Fruit fly (Drosophila melanogaster) whole organism, pupa: Measurements from ENCODE around the gene S-Lap1.
A peak's percentile ranks its signal among the peaks of the same experiment; 100 is the strongest.

Source experiments
- CG10348 ChIP-seq: fragments of 200-800 bp; sonication (Bioruptor generic); IDR thresholded peaks from 2 replicates; pipeline ENCODE4 v1.3.6; 2022; ENCODE audit warnings: missing biosample characterization, missing genetic modification characterization
- CG12605 ChIP-seq: fragments of 200-800 bp; sonication (Bioruptor generic); IDR thresholded peaks from 2 replicates; pipeline ENCODE4 v1.3.6; 2022; ENCODE audit warnings: missing biosample characterization, missing genetic modification characterization
- CG13204 ChIP-seq: fragments of 200-800 bp; sonication (Bioruptor generic); optimal IDR thresholded peaks from 2 replicates; lab custom pipeline; 2018; ENCODE audit warnings: missing biosample characterization, mild to moderate bottlenecking, missing genetic modification characterization, moderate library complexity
- CG14655 ChIP-seq: fragments of 200-800 bp; sonication (Bioruptor generic); optimal IDR thresholded peaks from 3 replicates; lab custom pipeline; 2017; ENCODE audit warnings: mild to moderate bottlenecking, missing biosample characterization, missing genetic modification reagents, missing genetic modification characterization
- CG15710 ChIP-seq: fragments of 200-800 bp; sonication (Bioruptor generic); optimal IDR thresholded peaks from 2 replicates; lab custom pipeline; 2018; ENCODE audit warnings: missing biosample characterization, mild to moderate bottlenecking, missing genetic modification characterization, moderate library complexity
- CG17806 ChIP-seq: fragments of 200-800 bp; sonication (Bioruptor generic); optimal IDR thresholded peaks from 2 replicates; lab custom pipeline; 2018; ENCODE audit warnings: missing biosample characterization, mild to moderate bottlenecking, missing genetic modification characterization, moderate library complexity
- CG32121 ChIP-seq: fragments of 200-800 bp; sonication (Bioruptor generic); IDR thresholded peaks from 2 replicates; pipeline ENCODE4 v1.3.6; 2022; ENCODE audit warnings: missing biosample characterization, missing genetic modification characterization
- CG34367 ChIP-seq: fragments of 200-800 bp; sonication (Bioruptor generic); optimal IDR thresholded peaks from 2 replicates; lab custom pipeline; 2018; ENCODE audit warnings: missing biosample characterization, mild to moderate bottlenecking, missing genetic modification characterization
- CG4496 ChIP-seq: fragments of 200-800 bp; sonication (Bioruptor generic); IDR thresholded peaks from 3 replicates; pipeline ENCODE4 v1.3.6; 2022; ENCODE audit warnings: missing biosample characterization, missing genetic modification characterization
- CG8159 ChIP-seq: fragments of 200-800 bp; sonication (Bioruptor generic); optimal IDR thresholded peaks from 3 replicates; lab custom pipeline; 2018; ENCODE audit warnings: missing biosample characterization, mild to moderate bottlenecking, missing genetic modification characterization, moderate library complexity
- CG8301 ChIP-seq: fragments of 200-800 bp; sonication (Bioruptor generic); optimal IDR thresholded peaks from 2 replicates; lab custom pipeline; 2018; ENCODE audit warnings: missing biosample characterization, mild to moderate bottlenecking, missing genetic modification characterization
- CG9948 ChIP-seq: fragments of 200-800 bp; sonication (Bioruptor generic); optimal IDR thresholded peaks from 2 replicates; lab custom pipeline; 2018; ENCODE audit warnings: missing biosample characterization, mild to moderate bottlenecking, missing genetic modification characterization, moderate library complexity
- D1 ChIP-seq: fragments of 200-800 bp; sonication (Bioruptor generic); optimal IDR thresholded peaks from 2 replicates; lab custom pipeline; 2018; ENCODE audit warnings: missing biosample characterization, mild to moderate bottlenecking, missing genetic modification characterization, moderate library complexity
- EcR ChIP-seq: fragments of 200-800 bp; sonication (Bioruptor generic); optimal IDR thresholded peaks from 3 replicates; lab custom pipeline; 2019; ENCODE audit warnings: missing biosample characterization, missing genetic modification characterization, mild to moderate bottlenecking, moderate library complexity, missing genetic modification reagents
- Ets98B ChIP-seq: fragments of 200-800 bp; sonication (Bioruptor generic); IDR thresholded peaks from 2 replicates; pipeline ENCODE4 v1.3.6; 2022; ENCODE audit warnings: missing biosample characterization, missing genetic modification characterization
- Pif1A ChIP-seq: fragments of 200-800 bp; sonication (Bioruptor generic); optimal IDR thresholded peaks from 3 replicates; lab custom pipeline; 2016; ENCODE audit warnings: missing biosample characterization, missing genetic modification characterization
- Pif1B ChIP-seq: fragments of 200-800 bp; sonication (Bioruptor generic); optimal IDR thresholded peaks from 3 replicates; lab custom pipeline; 2016; ENCODE audit warnings: missing biosample characterization, missing genetic modification characterization
- Snoo ChIP-seq: fragments of 200-800 bp; sonication (Bioruptor generic); optimal IDR thresholded peaks from 3 replicates; lab custom pipeline; 2017; ENCODE audit warnings: missing biosample characterization, mild to moderate bottlenecking, missing genetic modification characterization, inconsistent platforms
- fd96Ca ChIP-seq: fragments of 200-800 bp; sonication (Bioruptor generic); IDR thresholded peaks from 3 replicates; pipeline ENCODE4 v1.3.6; 2022; ENCODE audit warnings: missing biosample characterization, missing genetic modification characterization
- gl ChIP-seq: fragments of 200-800 bp; sonication (Bioruptor generic); optimal IDR thresholded peaks from 2 replicates; lab custom pipeline; 2018; ENCODE audit warnings: missing biosample characterization, mild to moderate bottlenecking, missing genetic modification characterization
- rn ChIP-seq: fragments of 200-800 bp; sonication (Bioruptor generic); IDR thresholded peaks from 2 replicates; pipeline ENCODE4 v1.3.6; 2022; ENCODE audit warnings: missing biosample characterization, missing genetic modification characterization

S-Lap1 gene

dm6 chr3L:8651876-8652571 lies 35.0 kb downstream of the S-Lap1 start:
- TF ChIP-seq CG8301 (tag; lab: Kevin White, UChicago) (no peak), CG4496 (peak; percentile 37; the same call in 1 of the 3 replicates)
- TF ChIP-seq, all 21 proteins: peak for 1

DNA sequence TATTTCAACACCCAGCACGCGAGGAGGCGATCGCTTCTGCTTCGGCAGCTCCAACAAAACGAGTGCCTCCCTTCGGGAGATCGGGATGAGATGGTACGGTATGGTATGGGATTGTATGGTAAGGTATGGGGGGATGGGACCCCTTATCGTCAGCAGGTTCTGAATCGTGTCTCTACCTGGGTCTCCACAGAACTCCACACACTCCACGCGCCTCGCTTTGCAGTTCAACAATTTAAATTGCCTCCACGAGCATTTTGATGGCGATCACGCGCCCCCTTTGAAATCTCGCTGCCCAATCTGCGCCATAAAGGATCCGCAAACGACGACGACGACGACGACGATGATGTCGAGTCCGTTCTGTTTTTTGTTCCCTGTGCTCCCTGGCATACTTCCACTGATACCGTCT lies 35.5 kb downstream of the S-Lap1 start:
- TF ChIP-seq CG12605 (GFP tag; lab: Robert Waterston, UW) (no peak), CG4496 (peak; percentile 50; the same call in 1 of the 3 replicates), gl (tag; lab: Kevin White, UChicago) (peak; percentile 11), EcR (GFP tag; lab: Kevin White, UChicago) (peak; percentile 86), CG13204 (GFP tag; lab: Kevin White, UChicago) (peak; percentile 86), fd96Ca (GFP tag; lab: Robert Waterston, UW) (no peak)

dm6 chr3L:8653572-8653971 lies 36.5 kb downstream of the S-Lap1 start:
- TF ChIP-seq CG17806 (tag; lab: Kevin White, UChicago) (no peak), CG12605 (GFP tag; lab: Robert Waterston, UW) (no peak)

DNA sequence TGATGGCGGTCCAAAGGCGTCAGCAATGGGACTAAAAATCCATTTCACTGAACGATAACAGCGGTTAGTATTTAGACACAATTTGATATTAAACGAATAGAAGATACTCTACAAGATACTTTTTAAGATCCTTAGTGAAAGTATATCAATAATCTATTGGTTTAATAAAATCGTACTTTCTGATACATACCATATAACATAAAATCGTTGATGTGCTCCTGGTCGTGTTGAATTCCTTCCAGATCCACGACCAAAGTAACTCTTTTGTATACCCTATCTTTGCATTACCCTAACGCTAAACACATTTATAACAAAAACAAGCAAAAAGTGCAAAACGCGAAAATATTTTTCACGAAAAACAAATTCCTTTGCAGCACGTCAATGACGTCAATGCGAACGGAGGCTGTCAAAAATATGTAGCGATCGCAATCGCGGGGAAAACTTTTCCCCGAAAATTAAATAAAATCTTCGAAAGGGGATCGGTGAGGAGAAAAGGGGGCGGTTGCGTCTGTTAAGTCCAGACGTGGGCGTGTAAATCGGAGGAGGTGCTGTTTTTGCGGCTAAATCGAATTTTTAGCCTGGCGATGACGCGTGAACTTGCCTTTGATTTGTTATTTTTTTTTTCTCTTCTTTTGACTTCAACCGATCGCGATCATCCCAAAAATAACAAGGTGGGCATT lies 38.3 kb downstream of the S-Lap1 start:
- TF ChIP-seq Ets98B (no peak), Pif1A (GFP tag; lab: Kevin White, UChicago) (no peak), EcR (GFP tag; lab: Kevin White, UChicago) (no peak), CG12605 (GFP tag; lab: Robert Waterston, UW) (no peak), CG8159 (tag; lab: Kevin White, UChicago) (no peak), CG17806 (tag; lab: Kevin White, UChicago) (no peak), CG34367 (tag; lab: Kevin White, UChicago) (no peak), CG14655 (no peak), CG10348 (GFP tag; lab: Robert Waterston, UW) (no peak)

- TF ChIP-seq CG8159 (tag; lab: Kevin White, UChicago), result peak; percentile 92
- TF ChIP-seq CG32121 (GFP tag; lab: Robert Waterston, UW), result no peak
- TF ChIP-seq CG14655, result no peak
- no peak for TF ChIP-seq Ets98B
- no peak for TF ChIP-seq rn (GFP tag; lab: Robert Waterston, UW)
- TF ChIP-seq Snoo, result peak; percentile 86
- TF ChIP-seq fd96Ca (GFP tag; lab: Robert Waterston, UW), result no peak
- peak; percentile 42 for TF ChIP-seq CG34367 (tag; lab: Kevin White, UChicago)
- TF ChIP-seq CG12605 (GFP tag; lab: Robert Waterston, UW), result no peak
- no peak for TF ChIP-seq gl (tag; lab: Kevin White, UChicago)
- TF ChIP-seq D1 (tag; lab: Kevin White, UChicago), result peak; percentile 29
- peak; percentile 87 for TF ChIP-seq Pif1A (GFP tag; lab: Kevin White, UChicago)
- no peak for TF ChIP-seq CG8301 (tag; lab: Kevin White, UChicago)
- no peak for TF ChIP-seq CG13204 (GFP tag; lab: Kevin White, UChicago)
- peak; percentile 89 for TF ChIP-seq CG15710 (tag; lab: Kevin White, UChicago)
- no peak for TF ChIP-seq EcR (GFP tag; lab: Kevin White, UChicago)
- TF ChIP-seq CG17806 (tag; lab: Kevin White, UChicago), result peak; percentile 51
- TF ChIP-seq CG4496, result no peak
- TF ChIP-seq Pif1B (GFP tag; lab: Kevin White, UChicago), result peak; percentile 90
- TF ChIP-seq CG9948 (tag; lab: Kevin White, UChicago), result peak; percentile 49
- no peak for TF ChIP-seq CG10348 (GFP tag; lab: Robert Waterston, UW)
Measured at dm6 chr3L:8656725-8657428, 39.8 kb downstream of the S-Lap1 start.

DNA sequence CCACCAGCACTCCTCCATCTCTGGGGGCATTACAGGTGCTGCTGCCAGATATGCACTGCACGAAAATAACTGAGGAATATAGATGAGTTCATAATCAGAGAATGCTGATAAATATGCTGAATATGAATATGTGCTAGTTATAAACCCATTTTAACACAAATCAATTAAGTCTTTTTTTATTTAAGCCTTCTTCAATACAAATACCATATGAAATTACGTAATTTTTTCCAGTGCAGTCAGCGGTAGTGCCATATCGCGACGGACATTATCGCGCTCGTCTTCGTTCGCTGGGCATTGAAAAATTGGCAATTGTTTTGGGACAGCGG lies 40.4 kb downstream of the S-Lap1 start:
- no peak for TF ChIP-seq CG10348 (GFP tag; lab: Robert Waterston, UW)
- peak; percentile 85 for TF ChIP-seq D1 (tag; lab: Kevin White, UChicago)
- peak; percentile 89 for TF ChIP-seq CG17806 (tag; lab: Kevin White, UChicago)
- TF ChIP-seq Snoo, result peak; percentile 82
- peak; percentile 88 for TF ChIP-seq Pif1A (GFP tag; lab: Kevin White, UChicago)
- TF ChIP-seq gl (tag; lab: Kevin White, UChicago), result peak; percentile 80
- peak; percentile 91 for TF ChIP-seq CG15710 (tag; lab: Kevin White, UChicago)
- peak; percentile 88 for TF ChIP-seq CG4496
- TF ChIP-seq rn (GFP tag; lab: Robert Waterston, UW), result peak; percentile 47; the same call in 1 of the 2 replicates
- peak; percentile 78 for TF ChIP-seq CG34367 (tag; lab: Kevin White, UChicago)
- TF ChIP-seq EcR (GFP tag; lab: Kevin White, UChicago), result peak; percentile 85
- TF ChIP-seq fd96Ca (GFP tag; lab: Robert Waterston, UW), result peak; percentile 68; the same call in 2 of the 3 replicates
- TF ChIP-seq CG8159 (tag; lab: Kevin White, UChicago), result peak; percentile 95
- peak; percentile 53; the same call in 1 of the 2 replicates for TF ChIP-seq Ets98B
- peak; percentile 84 for TF ChIP-seq Pif1B (GFP tag; lab: Kevin White, UChicago)
- TF ChIP-seq CG12605 (GFP tag; lab: Robert Waterston, UW), result no peak
- TF ChIP-seq CG14655, result peak; percentile 62
- TF ChIP-seq CG32121 (GFP tag; lab: Robert Waterston, UW), result peak; percentile 81
- peak; percentile 94 for TF ChIP-seq CG13204 (GFP tag; lab: Kevin White, UChicago)
- peak; percentile 47 for TF ChIP-seq CG8301 (tag; lab: Kevin White, UChicago)
- TF ChIP-seq CG9948 (tag; lab: Kevin White, UChicago), result peak; percentile 85
- TF ChIP-seq, all 21 proteins: peak for 19
